Worm (Caenorhabditis elegans) whole organism, L4 larva: Measurements from ENCODE around the gene C50F4.1.

Experiments used
- F49E8.2 ChIP-seq: sonication (generic microtip); optimal IDR thresholded peaks from 2 replicates; lab custom pipeline; 2016; ENCODE audit warnings: missing compliant biosample characterization, mild to moderate bottlenecking, missing genetic modification characterization, borderline replicate concordance
- Y48G9A.11 ChIP-seq: fragments of 200-800 bp; sonication (Bioruptor generic); IDR thresholded peaks from 2 replicates; pipeline ENCODE4 v1.3.6; 2022; ENCODE audit warnings: missing genetic modification reagents, missing genetic modification characterization, missing compliant biosample characterization
- ZK337.2 ChIP-seq: fragments of 200-800 bp; sonication (Bioruptor generic); IDR thresholded peaks from 2 replicates; pipeline ENCODE4 v1.3.6; 2022; ENCODE audit warnings: missing genetic modification reagents, missing genetic modification characterization, missing compliant biosample characterization
- aha-1 ChIP-seq: fragments of 150-350 bp; peaks from one replicate; lab custom pipeline; 2014; ENCODE audit warnings: missing biosample characterization, missing genetic modification characterization
- aly-2 ChIP-seq: sonication (generic microtip); optimal IDR thresholded peaks from 2 replicates; lab custom pipeline; 2018; ENCODE audit warnings: missing biosample characterization, missing genetic modification characterization
- arid-1 ChIP-seq: fragments of 200-800 bp; sonication (Bioruptor generic); conservative IDR thresholded peaks from 2 replicates; pipeline ENCODE4 v1.3.6; 2022; ENCODE audit warnings: missing genetic modification reagents, missing genetic modification characterization, missing compliant biosample characterization
- ceh-20 ChIP-seq: fragments of 200-800 bp; sonication (Bioruptor generic); IDR thresholded peaks from 2 replicates; pipeline ENCODE4 v1.3.6; 2022; ENCODE audit warnings: missing genetic modification reagents, missing genetic modification characterization, missing compliant biosample characterization
- ceh-32 ChIP-seq: sonication (generic microtip); optimal IDR thresholded peaks from 2 replicates; lab custom pipeline; 2016; ENCODE audit warnings: mild to moderate bottlenecking, missing genetic modification characterization, missing compliant biosample characterization; ENCODE audit not compliant: poor library complexity
- ceh-44 ChIP-seq: fragments of 200-800 bp; sonication (Bioruptor generic); IDR thresholded peaks from 2 replicates; pipeline ENCODE4 v1.3.6; 2022; ENCODE audit warnings: missing genetic modification reagents, missing genetic modification characterization, missing compliant biosample characterization
- ceh-82 ChIP-seq: sonication (generic microtip); optimal IDR thresholded peaks from 2 replicates; lab custom pipeline; 2017; ENCODE audit warnings: missing biosample characterization, missing genetic modification characterization
- ces-1 ChIP-seq: fragments of 150-350 bp; sonication (generic microtip); optimal IDR thresholded peaks from 4 replicates; lab custom pipeline; 2014; ENCODE audit warnings: missing biosample characterization, missing genetic modification reagents, missing genetic modification characterization
- ctbp-1 ChIP-seq: fragments of 200-800 bp; sonication (Bioruptor generic); IDR thresholded peaks from 2 replicates; pipeline ENCODE4 v1.3.6; 2022; ENCODE audit warnings: missing genetic modification reagents, missing genetic modification characterization, missing compliant biosample characterization
- dmd-6 ChIP-seq: fragments of 200-800 bp; sonication (Bioruptor generic); IDR thresholded peaks from 2 replicates; pipeline ENCODE4 v1.3.6; 2022; ENCODE audit warnings: missing genetic modification reagents, missing genetic modification characterization, missing compliant biosample characterization
- dmd-8 ChIP-seq: fragments of 200-800 bp; sonication (Bioruptor generic); IDR thresholded peaks from 2 replicates; pipeline ENCODE4 v1.3.6; 2022; ENCODE audit warnings: missing genetic modification characterization, missing compliant biosample characterization
- dpl-1 ChIP-seq: fragments of 150-350 bp; optimal IDR thresholded peaks from 2 replicates; lab custom pipeline; 2014; ENCODE audit warnings: missing biosample characterization, missing genetic modification reagents, missing genetic modification characterization
- dve-1 ChIP-seq: sonication (generic microtip); optimal IDR thresholded peaks from 2 replicates; lab custom pipeline; 2017; ENCODE audit warnings: antibody characterized with exemption, mild to moderate bottlenecking, missing genetic modification characterization, missing compliant biosample characterization; ENCODE audit not compliant: insufficient read depth
- egl-27 ChIP-seq: sonication (generic microtip); optimal IDR thresholded peaks from 3 replicates; lab custom pipeline; 2017; ENCODE audit warnings: missing biosample characterization, missing genetic modification reagents, missing genetic modification characterization
- hif-1 ChIP-seq, 2 experiments: sonication (generic microtip); optimal IDR thresholded peaks; 2 replicates each; lab custom pipeline; 2016 to 2017; ENCODE audit warnings: missing compliant biosample characterization in 2 of 2, missing genetic modification characterization in 2 of 2, missing genetic modification reagents in 2 of 2, missing genotype in 2 of 2, mild to moderate bottlenecking in 1 of 2
- hlh-11 ChIP-seq: fragments of 200-800 bp; sonication (Bioruptor generic); optimal IDR thresholded peaks from 2 replicates; lab custom pipeline; 2018; ENCODE audit warnings: mild to moderate bottlenecking, missing genetic modification characterization, missing compliant biosample characterization
- hlh-30 ChIP-seq: sonication (generic microtip); optimal IDR thresholded peaks from 2 replicates; lab custom pipeline; 2017; ENCODE audit warnings: antibody characterized with exemption, mild to moderate bottlenecking, missing genetic modification characterization, missing compliant biosample characterization; ENCODE audit not compliant: insufficient read depth
- lim-7 ChIP-seq: fragments of 200-800 bp; sonication (Bioruptor generic); IDR thresholded peaks from 2 replicates; pipeline ENCODE4 v1.3.6; 2022; ENCODE audit warnings: missing genetic modification characterization, missing compliant biosample characterization
- lin-13 ChIP-seq: fragments of 150-350 bp; optimal IDR thresholded peaks from 2 replicates; lab custom pipeline; 2014; ENCODE audit warnings: missing biosample characterization, missing genetic modification reagents, missing genetic modification characterization
- lin-15B ChIP-seq: fragments of 150-350 bp; sonication (generic microtip); optimal IDR thresholded peaks from 3 replicates; lab custom pipeline; 2014; ENCODE audit warnings: missing biosample characterization, missing genetic modification characterization
- lin-29 ChIP-seq: fragments of 200-800 bp; sonication (Bioruptor generic); IDR thresholded peaks from 2 replicates; pipeline ENCODE4 v1.3.6; 2022; ENCODE audit warnings: missing genetic modification reagents, missing genetic modification characterization, missing compliant biosample characterization
- lin-38 ChIP-seq: fragments of 200-800 bp; sonication (Bioruptor generic); IDR thresholded peaks from 2 replicates; pipeline ENCODE4 v1.3.6; 2022; ENCODE audit warnings: missing genetic modification reagents, missing genetic modification characterization, missing compliant biosample characterization
- lin-39 ChIP-seq: fragments of 150-350 bp; optimal IDR thresholded peaks from 2 replicates; lab custom pipeline; 2014; ENCODE audit warnings: missing biosample characterization, missing genetic modification reagents, missing genetic modification characterization
- madf-9 ChIP-seq: fragments of 200-800 bp; sonication (Bioruptor generic); conservative IDR thresholded peaks from 2 replicates; pipeline ENCODE4 v1.3.6; 2022; ENCODE audit warnings: missing genetic modification reagents, missing genetic modification characterization, missing compliant biosample characterization
- mdl-1 ChIP-seq, 2 experiments: fragments of 150-350 bp in 1 of 2; sonication (generic microtip) in 1 of 2; optimal IDR thresholded peaks; 2 replicates each; lab custom pipeline; 2014 to 2017; ENCODE audit warnings: missing biosample characterization in 2 of 2, missing genetic modification characterization in 2 of 2
- mdt-29 ChIP-seq: fragments of 200-800 bp; sonication (Bioruptor generic); IDR thresholded peaks from 2 replicates; pipeline ENCODE4 v1.3.6; 2022; ENCODE audit warnings: missing genetic modification reagents, missing genetic modification characterization, missing compliant biosample characterization
- mes-2 ChIP-seq: sonication (generic microtip); optimal IDR thresholded peaks from 2 replicates; lab custom pipeline; 2016; ENCODE audit warnings: missing genotype, mild to moderate bottlenecking, missing genetic modification characterization, missing compliant biosample characterization; ENCODE audit not compliant: poor library complexity, severe bottlenecking
- mxl-2 ChIP-seq: fragments of 200-800 bp; sonication (Bioruptor generic); conservative IDR thresholded peaks from 2 replicates; pipeline ENCODE4 v1.3.6; 2022; ENCODE audit warnings: missing genetic modification reagents, missing genetic modification characterization, missing compliant biosample characterization
- nhr-111 ChIP-seq: fragments of 200-800 bp; sonication (Bioruptor generic); optimal IDR thresholded peaks from 2 replicates; lab custom pipeline; 2018; ENCODE audit warnings: mild to moderate bottlenecking, missing genetic modification characterization, missing compliant biosample characterization
- nhr-237 ChIP-seq: sonication (generic microtip); optimal IDR thresholded peaks from 2 replicates; lab custom pipeline; 2017; ENCODE audit warnings: missing biosample characterization, missing genetic modification characterization
- nhr-25 ChIP-seq: sonication (generic microtip); optimal IDR thresholded peaks from 2 replicates; lab custom pipeline; 2017; ENCODE audit warnings: missing genetic modification characterization, mild to moderate bottlenecking, missing compliant biosample characterization, antibody characterized with exemption, moderate library complexity, borderline replicate concordance; ENCODE audit not compliant: insufficient read depth
- nhr-28 ChIP-seq: fragments of 150-350 bp; optimal IDR thresholded peaks from 2 replicates; lab custom pipeline; 2014; ENCODE audit warnings: missing biosample characterization, missing genetic modification characterization
- nhr-48 ChIP-seq: sonication (generic microtip); optimal IDR thresholded peaks from 2 replicates; lab custom pipeline; 2016; ENCODE audit warnings: mild to moderate bottlenecking, missing genetic modification characterization, missing compliant biosample characterization
- nhr-77 ChIP-seq: fragments of 150-350 bp; optimal IDR thresholded peaks from 2 replicates; lab custom pipeline; 2014; ENCODE audit warnings: missing biosample characterization, missing genetic modification characterization
- pha-4 ChIP-seq, 2 experiments: fragments of 150-350 bp in 1 of 2; fragments of 200-800 bp in 1 of 2; sonication (Bioruptor generic) in 1 of 2; IDR thresholded peaks in 1 of 2; optimal IDR thresholded peaks in 1 of 2; 2 replicates each; pipeline versions ENCODE4 v1.3.6 to Lab custom; 2014 to 2022; ENCODE audit warnings: missing genetic modification characterization in 2 of 2, missing genetic modification reagents in 2 of 2, missing biosample characterization in 1 of 2, missing compliant biosample characterization in 1 of 2
- php-3 ChIP-seq: fragments of 200-800 bp; sonication (Bioruptor generic); IDR thresholded peaks from 2 replicates; pipeline ENCODE4 v1.3.6; 2022; ENCODE audit warnings: missing genetic modification reagents, missing genetic modification characterization, missing compliant biosample characterization
- set-16 ChIP-seq: fragments of 200-800 bp; sonication (Bioruptor generic); IDR thresholded peaks from 2 replicates; pipeline ENCODE4 v1.3.6; 2022; ENCODE audit warnings: missing genetic modification reagents, missing genetic modification characterization, missing compliant biosample characterization
- snpc-1.2 ChIP-seq: fragments of 200-800 bp; sonication (Bioruptor generic); IDR thresholded peaks from 2 replicates; pipeline ENCODE4 v1.3.6; 2022; ENCODE audit warnings: missing genetic modification reagents, missing genetic modification characterization, missing compliant biosample characterization
- spr-3 ChIP-seq: fragments of 200-800 bp; sonication (Bioruptor generic); optimal IDR thresholded peaks from 2 replicates; lab custom pipeline; 2018; ENCODE audit warnings: mild to moderate bottlenecking, missing genetic modification characterization, missing compliant biosample characterization
- tra-1 ChIP-seq: fragments of 200-800 bp; sonication (Bioruptor generic); IDR thresholded peaks from 2 replicates; pipeline ENCODE4 v1.3.6; 2022; ENCODE audit warnings: missing genetic modification reagents, missing genetic modification characterization, missing compliant biosample characterization
- vab-7 ChIP-seq: fragments of 200-800 bp; sonication (Bioruptor generic); IDR thresholded peaks from 2 replicates; pipeline ENCODE4 v1.3.6; 2022; ENCODE audit warnings: missing genetic modification reagents, missing genetic modification characterization, missing compliant biosample characterization
- zip-11 ChIP-seq: fragments of 200-800 bp; sonication (Bioruptor generic); IDR thresholded peaks from 2 replicates; pipeline ENCODE4 v1.3.6; 2022; ENCODE audit warnings: missing genetic modification characterization, missing compliant biosample characterization
- zip-2 ChIP-seq: fragments of 150-350 bp; optimal IDR thresholded peaks from 2 replicates; lab custom pipeline; 2014; ENCODE audit warnings: missing biosample characterization, missing genetic modification characterization
- ztf-7 ChIP-seq: fragments of 150-350 bp; optimal IDR thresholded peaks from 2 replicates; lab custom pipeline; 2014; ENCODE audit warnings: missing biosample characterization, missing genetic modification characterization

The C50F4.1 gene

DNA sequence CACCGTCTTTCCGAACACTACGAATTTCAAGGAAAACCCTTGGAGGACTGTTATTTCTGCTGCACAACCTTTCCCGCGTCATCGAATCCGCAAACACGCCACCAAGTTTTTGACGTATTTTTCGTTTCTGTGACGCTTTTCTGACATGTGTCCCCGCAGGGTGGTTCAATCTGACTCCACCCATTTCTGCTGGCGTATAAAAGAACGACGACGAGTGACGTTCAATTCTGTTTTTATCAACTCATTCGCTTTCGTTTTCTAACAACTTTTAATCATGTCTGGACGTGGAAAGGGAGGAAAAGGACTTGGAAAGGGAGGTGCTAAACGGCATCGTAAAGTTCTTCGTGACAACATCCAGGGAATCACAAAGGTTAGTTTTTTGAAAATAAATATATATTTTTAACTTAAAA is 20.3 kb downstream of the C50F4.1 start, which contains the start of gene his-37 (continued):
- TF ChIP-seq aha-1 (tag; lab: Kevin White, UChicago) (peak; percentile 100), zip-11 (no peak), mdl-1 (tag; optimal IDR thresholded peaks at IDR 0.05; lab: Kevin White, UChicago) (peak; percentile 74 to 97), set-16 (GFP tag; lab: Robert Waterston, UW) (peak; percentile 51; the same call in 1 of the 2 replicates), lin-29 (GFP tag; lab: Robert Waterston, UW) (peak; percentile 95), lim-7 (GFP tag; lab: Robert Waterston, UW) (no peak), nhr-111 (GFP tag; lab: Kevin White, UChicago) (no peak), zip-2 (peak; percentile 92), lin-13 (GFP tag; lab: Kevin White, UChicago) (peak; percentile 98), hlh-30 (tag; lab: Kevin White, UChicago) (peak; percentile 92), pha-4 (GFP tag; IDR thresholded peaks at IDR 0.05; lab: Robert Waterston, UW) (peak; percentile 97), pha-4 (tag; optimal IDR thresholded peaks at IDR 0.05; lab: Kevin White, UChicago) (peak; percentile 98), egl-27 (tag; lab: Kevin White, UChicago) (peak; percentile 27), mdt-29 (GFP tag; lab: Robert Waterston, UW) (peak; percentile 94), nhr-77 (tag; lab: Kevin White, UChicago) (peak; percentile 99), ceh-82 (tag; lab: Kevin White, UChicago) (no peak), hlh-11 (peak; percentile 99), aly-2 (tag; lab: Kevin White, UChicago) (no peak), ceh-32 (peak; percentile 82), hif-1 (tag; optimal IDR thresholded peaks at IDR 0.05; lab: Kevin White, UChicago) (peak; percentile 82 to 93), dmd-8 (GFP tag; lab: Robert Waterston, UW) (no peak), ces-1 (GFP tag; lab: Kevin White, UChicago) (peak; percentile 89), nhr-48 (tag; lab: Kevin White, UChicago) (peak; percentile 96)
- TF ChIP-seq, all 104 proteins: peak for 85

DNA sequence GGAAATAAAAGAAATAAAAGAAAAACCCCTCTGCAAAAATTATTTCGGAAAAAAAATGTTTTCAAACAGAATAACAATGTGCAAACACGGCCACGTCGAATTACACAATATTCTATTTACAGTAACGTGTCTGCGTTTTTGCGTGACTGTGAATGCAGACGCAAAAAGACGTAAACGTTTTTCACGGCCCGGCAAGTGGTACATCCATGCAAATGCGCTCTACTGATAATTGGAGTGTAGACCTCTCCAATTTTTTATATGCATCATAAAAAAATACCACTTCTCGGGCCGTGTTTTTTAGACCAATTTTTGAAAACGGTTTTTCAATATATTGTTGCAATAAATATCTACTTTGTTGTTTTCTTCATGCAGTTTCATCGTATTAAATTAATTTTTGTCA is 22.9 kb downstream of the C50F4.1 start, which contains the start of gene nstp-10:
nstp-10 (minus strand) TSS at position 378 of the 400 bp plus-strand sequence.
- no peak for TF ChIP-seq nhr-111 (GFP tag; lab: Kevin White, UChicago)
- TF ChIP-seq lin-15B (tag; lab: Kevin White, UChicago), result peak; percentile 20
- no peak for TF ChIP-seq spr-3 (GFP tag; lab: Kevin White, UChicago)
- no peak for TF ChIP-seq nhr-28 (tag; lab: Kevin White, UChicago)
- peak; percentile 42 for TF ChIP-seq dpl-1 (GFP tag; lab: Kevin White, UChicago)
- peak; percentile 94 for TF ChIP-seq F49E8.2
- TF ChIP-seq tra-1 (GFP tag; lab: Robert Waterston, UW), result peak; percentile 55; the same call in 1 of the 2 replicates
- TF ChIP-seq madf-9 (GFP tag; lab: Robert Waterston, UW), result no peak
- no peak for TF ChIP-seq lin-39 (tag; lab: Kevin White, UChicago)
- 0 out of 2 replicates have a peak, but pooled peaks have one; percentile 33 for TF ChIP-seq arid-1 (GFP tag; lab: Robert Waterston, UW)
- no peak for TF ChIP-seq ceh-82 (tag; lab: Kevin White, UChicago)
- no peak for TF ChIP-seq pha-4 (GFP tag; IDR thresholded peaks at IDR 0.05; lab: Robert Waterston, UW)
- peak; percentile 8 for TF ChIP-seq pha-4 (tag; optimal IDR thresholded peaks at IDR 0.05; lab: Kevin White, UChicago)
- no peak for TF ChIP-seq ceh-20
- peak; percentile 78 for TF ChIP-seq mes-2 (tag; lab: Kevin White, UChicago)
- TF ChIP-seq hlh-11, result peak; percentile 8
- TF ChIP-seq nhr-25 (tag; lab: Kevin White, UChicago), result peak; percentile 30
- 0 out of 2 replicates have a peak, but pooled peaks have one; percentile 10 for TF ChIP-seq vab-7
- TF ChIP-seq nhr-237, result no peak
- no peak for TF ChIP-seq php-3
- TF ChIP-seq mxl-2 (GFP tag; lab: Robert Waterston, UW), result no peak
- peak; percentile 84 for TF ChIP-seq snpc-1.2 (GFP tag; lab: Robert Waterston, UW)
- TF ChIP-seq lin-38 (GFP tag; lab: Robert Waterston, UW), result peak; percentile 98
- no peak for TF ChIP-seq ctbp-1
- TF ChIP-seq aha-1 (tag; lab: Kevin White, UChicago), result peak; percentile 94
- peak; percentile 83 for TF ChIP-seq Y48G9A.11 (GFP tag; lab: Robert Waterston, UW)
- TF ChIP-seq ceh-44 (GFP tag; lab: Robert Waterston, UW), result peak; percentile 91
- peak; percentile 44; the same call in 1 of the 2 replicates for TF ChIP-seq ZK337.2 (GFP tag; lab: Robert Waterston, UW)
- TF ChIP-seq dmd-6, result peak; percentile 9; the same call in 1 of the 2 replicates
- TF ChIP-seq lin-13 (GFP tag; lab: Kevin White, UChicago), result peak; percentile 34
- no peak for TF ChIP-seq ztf-7 (tag; lab: Kevin White, UChicago)
- TF ChIP-seq dve-1 (tag; lab: Kevin White, UChicago), result peak; percentile 48
